Fruit fly (Drosophila melanogaster) whole organism: ENCODE data around the gene RtcB.

Experiments used
- CG8478 ChIP-seq: fragments of >200 bp; optimal IDR thresholded peaks from 2 replicates; lab custom pipeline; 2018; ENCODE audit warnings: inconsistent platforms
- Dll ChIP-seq: fragments of >200 bp; optimal IDR thresholded peaks from 2 replicates; lab custom pipeline; 2017
- psq ChIP-seq: fragments of >200 bp; optimal IDR thresholded peaks from 2 replicates; lab custom pipeline; 2017
- usp ChIP-seq: fragments of >200 bp; optimal IDR thresholded peaks from 2 replicates; lab custom pipeline; 2017; ENCODE audit warnings: missing biosample characterization, missing genetic modification characterization, mixed read lengths

dm6 chr2L:19415133-19415532, 15.3 kb upstream of the RtcB start:
- TF ChIP-seq psq (lab: Kevin White, UChicago) (no peak), CG8478 (lab: Kevin White, UChicago) (no peak), usp (GFP tag; lab: Kevin White, UChicago) (no peak), Dll (no peak)
